Fruit fly (Drosophila melanogaster) whole organism, prepupa: ENCODE data around the gene ase.

Experiments
- Blimp-1 ChIP-seq: fragments of 200-800 bp; sonication (Bioruptor generic); optimal IDR thresholded peaks from 3 replicates; lab custom pipeline; 2017; ENCODE audit warnings: missing biosample characterization, missing genetic modification characterization, mild to moderate bottlenecking, moderate library complexity, missing genetic modification reagents
- CG3032 ChIP-seq: fragments of 200-800 bp; optimal IDR thresholded peaks from 2 replicates; lab custom pipeline; 2019; ENCODE audit warnings: missing biosample characterization, mild to moderate bottlenecking, missing genetic modification characterization, moderate library complexity
- CG3919 ChIP-seq: fragments of 200-800 bp; sonication (Bioruptor generic); optimal IDR thresholded peaks from 3 replicates; lab custom pipeline; 2016; ENCODE audit warnings: missing biosample characterization, missing genetic modification characterization
- Eip78C ChIP-seq: fragments of 200-800 bp; sonication (Bioruptor generic); peaks from one replicate; lab custom pipeline; 2016; ENCODE audit warnings: missing biosample characterization, missing genetic modification characterization
- Ets21C ChIP-seq: fragments of 200-800 bp; sonication (Bioruptor generic); optimal IDR thresholded peaks from 3 replicates; lab custom pipeline; 2016; ENCODE audit warnings: missing biosample characterization, missing genetic modification characterization
- Gug ChIP-seq: fragments of 200-800 bp; sonication (Bioruptor generic); IDR thresholded peaks from 2 replicates; pipeline ENCODE4 v1.3.6; 2022; ENCODE audit warnings: missing biosample characterization, missing genetic modification characterization
- OdsH ChIP-seq: fragments of 200-800 bp; sonication (Bioruptor generic); optimal IDR thresholded peaks from 3 replicates; lab custom pipeline; 2016; ENCODE audit warnings: missing biosample characterization, missing genetic modification characterization
- Sox14 ChIP-seq: fragments of 200-800 bp; sonication (Bioruptor generic); optimal IDR thresholded peaks from 3 replicates; lab custom pipeline; 2016; ENCODE audit warnings: missing biosample characterization, missing genetic modification characterization
- cyc ChIP-seq: fragments of 200-800 bp; sonication (Bioruptor generic); optimal IDR thresholded peaks from 3 replicates; lab custom pipeline; 2016; ENCODE audit warnings: missing biosample characterization, missing genetic modification characterization
- dac ChIP-seq: fragments of 200-800 bp; sonication (Bioruptor generic); optimal IDR thresholded peaks from 2 replicates; lab custom pipeline; 2017; ENCODE audit warnings: missing biosample characterization, mild to moderate bottlenecking, missing genetic modification characterization
- dsx ChIP-seq: fragments of 200-800 bp; optimal IDR thresholded peaks from 3 replicates; lab custom pipeline; 2019; ENCODE audit warnings: missing biosample characterization, mild to moderate bottlenecking, missing genetic modification characterization, moderate library complexity; ENCODE audit not compliant: poor library complexity, severe bottlenecking
- fd85E ChIP-seq: fragments of 200-800 bp; sonication (Bioruptor generic); optimal IDR thresholded peaks from 3 replicates; lab custom pipeline; 2016; ENCODE audit warnings: missing biosample characterization, missing genetic modification characterization
- pdm3 ChIP-seq: fragments of 200-800 bp; sonication (Bioruptor generic); optimal IDR thresholded peaks from 3 replicates; lab custom pipeline; 2016; ENCODE audit warnings: missing biosample characterization, missing genetic modification characterization
- vri ChIP-seq: fragments of 200-800 bp; sonication (Bioruptor generic); optimal IDR thresholded peaks from 3 replicates; lab custom pipeline; 2016; ENCODE audit warnings: missing biosample characterization, mild to moderate bottlenecking, missing genetic modification characterization

DNA sequence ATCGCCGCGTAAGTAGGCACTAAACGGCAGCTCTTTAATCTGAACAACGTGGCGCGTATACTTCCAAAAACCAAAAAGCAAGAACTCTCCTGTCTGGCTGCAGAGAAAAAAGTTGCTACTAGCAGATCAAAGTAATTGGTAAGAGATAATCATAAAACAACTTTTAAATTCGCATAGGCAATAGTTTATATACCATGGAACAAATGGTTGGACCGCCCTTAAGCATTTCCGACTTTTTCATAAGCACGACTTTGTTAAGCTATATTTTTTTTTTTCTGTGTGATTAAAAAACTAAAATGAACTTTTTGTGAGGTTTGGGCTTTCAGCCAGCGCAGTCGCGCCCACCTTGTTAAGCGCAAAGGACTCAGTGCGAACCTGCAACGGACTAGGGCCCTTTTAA is 35.0 kb upstream of the ase start:
- TF ChIP-seq OdsH (GFP tag; lab: Kevin White, UChicago): peak; percentile 35
- no peak for TF ChIP-seq Gug (GFP tag; lab: Robert Waterston, UW)
- TF ChIP-seq vri (GFP tag; lab: Kevin White, UChicago): no peak
- TF ChIP-seq dsx: no peak
- TF ChIP-seq CG3919 (GFP tag; lab: Kevin White, UChicago): peak; percentile 58
- TF ChIP-seq Ets21C (GFP tag; lab: Kevin White, UChicago): peak; percentile 12
- peak; percentile 3 for TF ChIP-seq Sox14
- TF ChIP-seq Eip78C (GFP tag; lab: Kevin White, UChicago): peak; percentile 84
- no peak for TF ChIP-seq dac
- TF ChIP-seq Blimp-1 (GFP tag; lab: Kevin White, UChicago): peak; percentile 5
- TF ChIP-seq pdm3: peak; percentile 47
- TF ChIP-seq fd85E: no peak
- peak; percentile 44 for TF ChIP-seq cyc
- TF ChIP-seq CG3032: peak; percentile 32
